Fruit fly (Drosophila melanogaster) whole organism, embryonic: ENCODE data around the gene dsx-c73A.
A peak's percentile ranks its signal among the peaks of the same experiment; 100 is the strongest.

Experiments
- Abd-B ChIP-seq: fragments of 200-800 bp; sonication (Bioruptor generic); optimal IDR thresholded peaks from 2 replicates; lab custom pipeline; 2018; ENCODE audit warnings: missing biosample characterization, mild to moderate bottlenecking, missing genetic modification characterization, moderate library complexity
- CG1024 ChIP-seq: fragments of 200-800 bp; sonication (Bioruptor generic); IDR thresholded peaks from 2 replicates; pipeline ENCODE4 v1.3.6; 2022; ENCODE audit warnings: missing biosample characterization, missing genetic modification characterization
- CG1233 ChIP-seq: fragments of 200-800 bp; sonication (Bioruptor generic); optimal IDR thresholded peaks from 4 replicates; lab custom pipeline; 2018; ENCODE audit warnings: missing biosample characterization, mild to moderate bottlenecking, missing genetic modification characterization
- CG12659 ChIP-seq: fragments of 200-800 bp; sonication (Bioruptor generic); optimal IDR thresholded peaks from 3 replicates; lab custom pipeline; 2017; ENCODE audit warnings: mild to moderate bottlenecking, missing biosample characterization, missing genetic modification reagents, missing genetic modification characterization
- CG14860 ChIP-seq: fragments of 200-800 bp; sonication (Bioruptor generic); IDR thresholded peaks from 3 replicates; pipeline ENCODE4 v1.3.6; 2022; ENCODE audit warnings: missing biosample characterization, missing genetic modification characterization; ENCODE audit not compliant: partially characterized antibody
- CG15514 ChIP-seq: fragments of 200-800 bp; sonication (Bioruptor generic); optimal IDR thresholded peaks from 3 replicates; lab custom pipeline; 2017; ENCODE audit warnings: missing biosample characterization, missing genetic modification characterization, mild to moderate bottlenecking, moderate library complexity, missing genetic modification reagents
- CG1603 ChIP-seq: fragments of 200-800 bp; sonication (Bioruptor generic); optimal IDR thresholded peaks from 2 replicates; lab custom pipeline; 2019; ENCODE audit warnings: missing biosample characterization, mild to moderate bottlenecking, missing genetic modification characterization, moderate library complexity
- CG17385 ChIP-seq: fragments of 200-800 bp; sonication (Bioruptor generic); optimal IDR thresholded peaks from 3 replicates; lab custom pipeline; 2018; ENCODE audit warnings: missing biosample characterization, mild to moderate bottlenecking, missing genetic modification characterization
- CG2116 ChIP-seq: fragments of 200-800 bp; sonication (Bioruptor generic); optimal IDR thresholded peaks from 3 replicates; lab custom pipeline; 2018; ENCODE audit warnings: missing biosample characterization, mild to moderate bottlenecking, missing genetic modification characterization
- CG2199 ChIP-seq: fragments of 200-800 bp; sonication (Bioruptor generic); IDR thresholded peaks from 3 replicates; pipeline ENCODE4 v1.3.6; 2022; ENCODE audit warnings: missing biosample characterization, missing genetic modification characterization
- CG2889 ChIP-seq: fragments of 200-800 bp; sonication (Bioruptor generic); IDR thresholded peaks from 3 replicates; pipeline ENCODE4 v1.3.6; 2022; ENCODE audit warnings: missing biosample characterization, missing genetic modification characterization
- CG31441 ChIP-seq: fragments of 200-800 bp; sonication (Bioruptor generic); IDR thresholded peaks from 2 replicates; pipeline ENCODE4 v1.3.6; 2022; ENCODE audit warnings: missing biosample characterization, missing genetic modification characterization
- CG4854 ChIP-seq: fragments of 200-800 bp; sonication (Bioruptor generic); optimal IDR thresholded peaks from 2 replicates; lab custom pipeline; 2016; ENCODE audit warnings: missing biosample characterization, missing genetic modification characterization, inconsistent platforms
- CG6765 ChIP-seq: fragments of 200-800 bp; sonication (Bioruptor generic); optimal IDR thresholded peaks from 3 replicates; lab custom pipeline; 2017; ENCODE audit warnings: missing biosample characterization, mild to moderate bottlenecking, missing genetic modification characterization
- CG7556 ChIP-seq: fragments of 200-800 bp; sonication (Bioruptor generic); optimal IDR thresholded peaks from 2 replicates; lab custom pipeline; 2017; ENCODE audit warnings: missing biosample characterization, mild to moderate bottlenecking, missing genetic modification characterization
- CG8359 ChIP-seq: fragments of 200-800 bp; sonication (Bioruptor generic); optimal IDR thresholded peaks from 2 replicates; lab custom pipeline; 2017; ENCODE audit warnings: missing biosample characterization, mild to moderate bottlenecking, missing genetic modification characterization, borderline replicate concordance
- Deaf1 ChIP-seq: fragments of 200-800 bp; optimal IDR thresholded peaks from 3 replicates; lab custom pipeline; 2019; ENCODE audit warnings: missing biosample characterization, mild to moderate bottlenecking, missing genetic modification characterization, moderate library complexity
- Fer2 ChIP-seq: fragments of 200-800 bp; sonication (Bioruptor generic); optimal IDR thresholded peaks from 2 replicates; lab custom pipeline; 2018; ENCODE audit warnings: missing biosample characterization, mild to moderate bottlenecking, missing genetic modification characterization, moderate library complexity
- Hsf ChIP-seq: fragments of 200-800 bp; sonication (Bioruptor generic); optimal IDR thresholded peaks from 3 replicates; lab custom pipeline; 2016; ENCODE audit warnings: missing biosample characterization, missing genetic modification characterization
- NfI ChIP-seq: fragments of 200-800 bp; sonication (Bioruptor generic); optimal IDR thresholded peaks from 3 replicates; lab custom pipeline; 2018; ENCODE audit warnings: missing biosample characterization, mild to moderate bottlenecking, missing genetic modification characterization, moderate library complexity
- Rx ChIP-seq: fragments of 200-800 bp; sonication (Bioruptor generic); IDR thresholded peaks from 2 replicates; pipeline ENCODE4 v1.3.6; 2022; ENCODE audit warnings: missing biosample characterization, missing genetic modification characterization
- Side ChIP-seq: fragments of 200-800 bp; sonication (Bioruptor generic); optimal IDR thresholded peaks from 2 replicates; lab custom pipeline; 2016; ENCODE audit warnings: missing biosample characterization, missing genetic modification characterization
- amos ChIP-seq: fragments of 200-800 bp; sonication (Bioruptor generic); IDR thresholded peaks from 2 replicates; pipeline ENCODE4 v1.3.6; 2022; ENCODE audit warnings: missing biosample characterization, missing genetic modification characterization; ENCODE audit not compliant: partially characterized antibody
- aop ChIP-seq: fragments of 200-800 bp; sonication (Bioruptor generic); IDR thresholded peaks from 2 replicates; pipeline ENCODE4 v1.3.6; 2022; ENCODE audit warnings: missing biosample characterization, missing genetic modification characterization
- ato ChIP-seq: fragments of 200-800 bp; sonication (Bioruptor generic); IDR thresholded peaks from 2 replicates; pipeline ENCODE4 v1.3.6; 2022; ENCODE audit warnings: missing biosample characterization, missing genetic modification characterization; ENCODE audit not compliant: partially characterized antibody
- az2 ChIP-seq: fragments of 200-800 bp; sonication (Bioruptor generic); optimal IDR thresholded peaks from 3 replicates; lab custom pipeline; 2016; ENCODE audit warnings: missing biosample characterization, missing genetic modification characterization
- bsh ChIP-seq, 2 experiments: fragments of 200-800 bp; sonication (Bioruptor generic); optimal IDR thresholded peaks; 2 replicates each; lab custom pipeline; 2017 to 2018; ENCODE audit warnings: mild to moderate bottlenecking in 2 of 2, missing biosample characterization in 2 of 2, missing genetic modification characterization in 2 of 2, moderate library complexity in 1 of 2
- chif ChIP-seq, 2 experiments: fragments of 200-800 bp; sonication (Bioruptor generic); optimal IDR thresholded peaks; 3 replicates each; lab custom pipeline; 2016; ENCODE audit warnings: missing biosample characterization in 2 of 2, missing genetic modification characterization in 2 of 2
- ci ChIP-seq: fragments of 200-800 bp; sonication (Bioruptor generic); IDR thresholded peaks from 3 replicates; pipeline ENCODE4 v1.3.6; 2022; ENCODE audit warnings: missing biosample characterization, missing genetic modification characterization
- dmrt11E ChIP-seq: fragments of 200-800 bp; sonication (Bioruptor generic); optimal IDR thresholded peaks from 3 replicates; lab custom pipeline; 2018; ENCODE audit warnings: missing biosample characterization, mild to moderate bottlenecking, missing genetic modification characterization, moderate library complexity
- gt ChIP-seq: fragments of 200-800 bp; sonication (Bioruptor generic); IDR thresholded peaks from 2 replicates; pipeline ENCODE4 v1.3.6; 2022; ENCODE audit warnings: missing biosample characterization, missing genetic modification characterization
- ham ChIP-seq: fragments of 200-800 bp; sonication (Bioruptor generic); IDR thresholded peaks from 2 replicates; pipeline ENCODE4 v1.3.6; 2022; ENCODE audit warnings: missing biosample characterization, missing genetic modification characterization
- her ChIP-seq: fragments of 200-800 bp; sonication (Bioruptor generic); optimal IDR thresholded peaks from 2 replicates; lab custom pipeline; 2016; ENCODE audit warnings: missing biosample characterization, missing genetic modification characterization
- ind ChIP-seq: fragments of 200-800 bp; sonication (Bioruptor generic); optimal IDR thresholded peaks from 3 replicates; lab custom pipeline; 2016; ENCODE audit warnings: missing biosample characterization, missing genetic modification characterization
- jing ChIP-seq: fragments of 200-800 bp; sonication (Bioruptor generic); optimal IDR thresholded peaks from 2 replicates; lab custom pipeline; 2018; ENCODE audit warnings: missing biosample characterization, mild to moderate bottlenecking, missing genetic modification characterization
- jumu ChIP-seq: fragments of 200-800 bp; sonication (Bioruptor generic); optimal IDR thresholded peaks from 3 replicates; lab custom pipeline; 2016; ENCODE audit warnings: missing biosample characterization, missing genetic modification characterization
- klu ChIP-seq: fragments of 200-800 bp; sonication (Bioruptor generic); IDR thresholded peaks from 2 replicates; pipeline ENCODE4 v1.3.6; 2022; ENCODE audit warnings: missing biosample characterization, missing genetic modification characterization
- lola ChIP-seq, 3 experiments: fragments of >200 bp in 2 of 3; fragments of 200-800 bp in 1 of 3; sonication (Bioruptor generic) in 1 of 3; optimal IDR thresholded peaks; 2 replicates each; lab custom pipeline; 2017 to 2019; ENCODE audit warnings: missing biosample characterization in 3 of 3, missing genetic modification characterization in 3 of 3, mild to moderate bottlenecking in 1 of 3, moderate library complexity in 1 of 3
- mirr ChIP-seq: fragments of 200-800 bp; sonication (Bioruptor generic); optimal IDR thresholded peaks from 3 replicates; lab custom pipeline; 2018; ENCODE audit warnings: missing biosample characterization, mild to moderate bottlenecking, missing genetic modification characterization
- oc ChIP-seq: fragments of 200-800 bp; sonication (Bioruptor generic); optimal IDR thresholded peaks from 2 replicates; lab custom pipeline; 2018; ENCODE audit warnings: missing biosample characterization, mild to moderate bottlenecking, missing genetic modification characterization, moderate library complexity
- onecut ChIP-seq: fragments of 200-800 bp; sonication (Bioruptor generic); IDR thresholded peaks from 2 replicates; pipeline ENCODE4 v1.3.6; 2022; ENCODE audit warnings: missing biosample characterization, missing genetic modification characterization
- org-1 ChIP-seq: fragments of 200-800 bp; sonication (Bioruptor generic); optimal IDR thresholded peaks from 2 replicates; lab custom pipeline; 2017; ENCODE audit warnings: missing biosample characterization, missing genetic modification characterization
- pita ChIP-seq: fragments of 200-800 bp; sonication (Bioruptor generic); optimal IDR thresholded peaks from 2 replicates; lab custom pipeline; 2017; ENCODE audit warnings: missing biosample characterization, mild to moderate bottlenecking, missing genetic modification characterization
- sisA ChIP-seq: fragments of 200-800 bp; sonication (Bioruptor generic); IDR thresholded peaks from 2 replicates; pipeline ENCODE4 v1.3.6; 2022; ENCODE audit warnings: missing biosample characterization, missing genetic modification characterization
- sob ChIP-seq: fragments of 200-800 bp; sonication (Bioruptor generic); IDR thresholded peaks from 2 replicates; pipeline ENCODE4 v1.3.6; 2022; ENCODE audit warnings: missing biosample characterization, missing genetic modification characterization
- stc ChIP-seq: fragments of 200-800 bp; sonication (Bioruptor generic); IDR thresholded peaks from 2 replicates; pipeline ENCODE4 v1.3.6; 2022; ENCODE audit warnings: missing biosample characterization, missing genetic modification characterization
- tna ChIP-seq: fragments of 200-800 bp; sonication (Bioruptor generic); IDR thresholded peaks from 2 replicates; pipeline ENCODE4 v1.3.6; 2022; ENCODE audit warnings: missing biosample characterization, missing genetic modification characterization; ENCODE audit not compliant: partially characterized antibody
- tup ChIP-seq: fragments of 200-800 bp; sonication (Bioruptor generic); optimal IDR thresholded peaks from 2 replicates; lab custom pipeline; 2016; ENCODE audit warnings: missing biosample characterization, mild to moderate bottlenecking, missing genetic modification characterization, moderate library complexity
- vnd ChIP-seq: fragments of 200-800 bp; sonication (Bioruptor generic); IDR thresholded peaks from 3 replicates; pipeline ENCODE4 v1.3.6; 2022; ENCODE audit warnings: missing biosample characterization, missing genetic modification characterization; ENCODE audit not compliant: partially characterized antibody
- wdn ChIP-seq: fragments of 200-800 bp; sonication (Bioruptor generic); IDR thresholded peaks from 2 replicates; pipeline ENCODE4 v1.3.6; 2022; ENCODE audit warnings: missing biosample characterization, missing genetic modification characterization

dsx-c73A gene

dm6 chr3L:16411566-16411965 lies 40.2 kb downstream of the dsx-c73A start, which contains the start of gene fax (continued):
- TF ChIP-seq CG6765 (GFP tag; lab: Kevin White, UChicago) (peak; percentile 30), Hsf (GFP tag; lab: Kevin White, UChicago) (no peak), onecut (GFP tag; lab: Robert Waterston, UW) (peak; percentile 33; the same call in 1 of the 2 replicates), CG2199 (GFP tag; lab: Robert Waterston, UW) (no peak; the same call in 2 of the 3 replicates), org-1 (GFP tag; lab: Kevin White, UChicago) (no peak), amos (GFP tag; lab: Robert Waterston, UW) (peak; percentile 57), lola (GFP tag; optimal IDR thresholded peaks at IDR 0.05; lab: Kevin White, UChicago) (no peak), ato (GFP tag; lab: Robert Waterston, UW) (peak; percentile 38; the same call in 1 of the 2 replicates), ci (GFP tag; lab: Robert Waterston, UW) (peak; percentile 74; the same call in 2 of the 3 replicates), az2 (GFP tag; lab: Kevin White, UChicago) (no peak), CG4854 (GFP tag; lab: Kevin White, UChicago) (peak; percentile 9), gt (GFP tag; lab: Robert Waterston, UW) (no peak), mirr (GFP tag; lab: Kevin White, UChicago) (no peak), CG31441 (GFP tag; lab: Robert Waterston, UW) (no peak; the same call in 1 of the 2 replicates), vnd (GFP tag; lab: Robert Waterston, UW) (no peak), bsh (GFP tag; optimal IDR thresholded peaks at IDR 0.05; lab: Kevin White, UChicago) (peak in 1 of 2 experiments; percentile 66), sisA (no peak), tup (GFP tag; lab: Kevin White, UChicago) (no peak), jing (GFP tag; lab: Kevin White, UChicago) (no peak), CG12659 (GFP tag; lab: Kevin White, UChicago) (peak; percentile 69), Side (peak; percentile 11), CG8359 (GFP tag; lab: Kevin White, UChicago) (no peak), klu (GFP tag; lab: Robert Waterston, UW) (no peak), wdn (GFP tag; lab: Robert Waterston, UW) (no peak), Deaf1 (tag; lab: Kevin White, UChicago) (peak; percentile 97), Abd-B (GFP tag; lab: Kevin White, UChicago) (no peak), aop (GFP tag; lab: Robert Waterston, UW) (peak; percentile 46; the same call in 1 of the 2 replicates), ham (GFP tag; lab: Robert Waterston, UW) (no peak), NfI (GFP tag; lab: Kevin White, UChicago) (peak; percentile 2), CG1024 (no peak), CG17385 (GFP tag; lab: Kevin White, UChicago) (peak; percentile 51), tna (GFP tag; lab: Robert Waterston, UW) (peak; percentile 46), CG14860 (no peak), stc (peak; percentile 54; the same call in 1 of the 2 replicates), CG7556 (no peak), dmrt11E (tag; lab: Kevin White, UChicago) (no peak), chif (GFP tag; optimal IDR thresholded peaks at IDR 0.05; lab: Kevin White, UChicago) (peak in 1 of 2 experiments; percentile 5), CG15514 (GFP tag; lab: Kevin White, UChicago) (peak; percentile 71), CG1233 (GFP tag; lab: Kevin White, UChicago) (peak; percentile 0), her (GFP tag; lab: Kevin White, UChicago) (peak; percentile 56), oc (tag; lab: Kevin White, UChicago) (no peak), sob (GFP tag; lab: Robert Waterston, UW) (peak; percentile 42; the same call in 1 of the 2 replicates), Fer2 (tag; lab: Kevin White, UChicago) (no peak), CG1603 (tag; lab: Kevin White, UChicago) (peak; percentile 66), jumu (no peak), CG2116 (GFP tag; lab: Kevin White, UChicago) (peak; percentile 28), pita (GFP tag; lab: Kevin White, UChicago) (no peak), CG2889 (GFP tag; lab: Robert Waterston, UW) (no peak), ind (GFP tag; lab: Kevin White, UChicago) (no peak), Rx (GFP tag; lab: Robert Waterston, UW) (no peak)
